Worm (Caenorhabditis elegans) whole organism, young adult: ENCODE measurements around the gene oma-1.

Source experiments
- B0035.1 ChIP-seq: sonication (generic microtip); optimal IDR thresholded peaks from 2 replicates; lab custom pipeline; 2016; ENCODE audit warnings: missing genetic modification characterization, mild to moderate bottlenecking, missing compliant biosample characterization, missing genotype, missing genetic modification reagents
- F22D6.2 ChIP-seq: sonication (generic microtip); optimal IDR thresholded peaks from 2 replicates; lab custom pipeline; 2016; ENCODE audit warnings: mild to moderate bottlenecking, missing genetic modification characterization, missing compliant biosample characterization
- F33H1.4 ChIP-seq: fragments of 200-800 bp; sonication (Bioruptor generic); IDR thresholded peaks from 2 replicates; pipeline ENCODE4 v1.3.6; 2022; ENCODE audit warnings: missing genetic modification reagents, missing genetic modification characterization, missing compliant biosample characterization
- F55B11.4 ChIP-seq: sonication (generic microtip); optimal IDR thresholded peaks from 2 replicates; lab custom pipeline; 2016; ENCODE audit warnings: missing compliant biosample characterization, missing genetic modification characterization, borderline replicate concordance; ENCODE audit not compliant: insufficient read depth
- F57A8.1 ChIP-seq: fragments of 200-800 bp; sonication (Bioruptor generic); optimal IDR thresholded peaks from 2 replicates; lab custom pipeline; 2018; ENCODE audit warnings: mild to moderate bottlenecking, missing genetic modification characterization, moderate library complexity, missing compliant biosample characterization
- F57C9.4 ChIP-seq: sonication (generic microtip); optimal IDR thresholded peaks from 2 replicates; lab custom pipeline; 2017; ENCODE audit warnings: mild to moderate bottlenecking, missing genetic modification characterization, missing compliant biosample characterization
- K11D2.4 ChIP-seq: fragments of 200-800 bp; sonication (Bioruptor generic); IDR thresholded peaks from 2 replicates; pipeline ENCODE4 v1.3.6; 2022; ENCODE audit warnings: missing genetic modification reagents, missing genetic modification characterization, missing compliant biosample characterization
- T26A5.8 ChIP-seq: sonication (generic microtip); optimal IDR thresholded peaks from 2 replicates; lab custom pipeline; 2016; ENCODE audit warnings: missing genetic modification characterization, missing compliant biosample characterization
- Y53F4B.3 ChIP-seq: fragments of 200-800 bp; sonication (Bioruptor generic); IDR thresholded peaks from 2 replicates; pipeline ENCODE4 v1.3.6; 2022; ENCODE audit warnings: missing genetic modification reagents, missing genetic modification characterization, missing compliant biosample characterization
- Y56A3A.18 ChIP-seq: fragments of 200-800 bp; sonication (Bioruptor generic); IDR thresholded peaks from 2 replicates; pipeline ENCODE4 v1.3.6; 2022; ENCODE audit warnings: missing genetic modification reagents, missing genetic modification characterization, missing compliant biosample characterization
- ama-1 ChIP-seq, 3 experiments: fragments of 150-350 bp in 1 of 3; sonication (generic microtip) in 2 of 3; optimal IDR thresholded peaks; 2 replicates each; lab custom pipeline; 2014 to 2018; ENCODE audit warnings: missing biosample characterization in 2 of 3, missing genetic modification characterization in 2 of 3, missing genetic modification reagents in 2 of 3
- attf-3 ChIP-seq: fragments of 200-800 bp; sonication (Bioruptor generic); conservative IDR thresholded peaks from 2 replicates; pipeline ENCODE4 v1.3.6; 2022; ENCODE audit warnings: missing genetic modification reagents, missing genetic modification characterization, missing compliant biosample characterization
- attf-6 ChIP-seq: fragments of 200-800 bp; sonication (Bioruptor generic); IDR thresholded peaks from 2 replicates; pipeline ENCODE4 v1.3.6; 2022; ENCODE audit warnings: missing genetic modification reagents, missing genetic modification characterization, missing compliant biosample characterization
- bed-2 ChIP-seq: fragments of 200-800 bp; sonication (Bioruptor generic); IDR thresholded peaks from 2 replicates; pipeline ENCODE4 v1.3.6; 2022; ENCODE audit warnings: missing genetic modification reagents, missing genetic modification characterization, missing compliant biosample characterization
- ceh-40 ChIP-seq: fragments of 200-800 bp; sonication (Bioruptor generic); IDR thresholded peaks from 2 replicates; pipeline ENCODE4 v1.3.6; 2022; ENCODE audit warnings: missing genetic modification characterization, missing compliant biosample characterization
- dpl-1 ChIP-seq: fragments of 150-350 bp; optimal IDR thresholded peaks from 2 replicates; lab custom pipeline; 2014; ENCODE audit warnings: missing biosample characterization, missing genetic modification reagents, missing genetic modification characterization
- efl-1 ChIP-seq: fragments of 150-350 bp; optimal IDR thresholded peaks from 2 replicates; lab custom pipeline; 2014; ENCODE audit warnings: missing biosample characterization, missing genetic modification reagents, missing genetic modification characterization
- fkh-3 ChIP-seq: sonication (generic microtip); optimal IDR thresholded peaks from 2 replicates; lab custom pipeline; 2016; ENCODE audit warnings: mild to moderate bottlenecking, missing genetic modification characterization, missing compliant biosample characterization
- him-1 ChIP-seq: sonication (generic microtip); optimal IDR thresholded peaks from 2 replicates; lab custom pipeline; 2016; ENCODE audit warnings: missing genotype, missing genetic modification reagents, missing genetic modification characterization, missing compliant biosample characterization
- hmg-20 ChIP-seq: fragments of 200-800 bp; sonication (Bioruptor generic); IDR thresholded peaks from 2 replicates; pipeline ENCODE4 v1.3.6; 2022; ENCODE audit warnings: missing genetic modification reagents, missing genetic modification characterization, missing compliant biosample characterization
- lin-26 ChIP-seq: fragments of 200-800 bp; sonication (Bioruptor generic); IDR thresholded peaks from 2 replicates; pipeline ENCODE4 v1.3.6; 2022; ENCODE audit warnings: missing genetic modification reagents, missing genetic modification characterization, missing compliant biosample characterization
- lin-35 ChIP-seq, 3 experiments: fragments of 150-350 bp in 2 of 3; sonication (generic microtip) in 1 of 3; optimal IDR thresholded peaks; 2 replicates each; lab custom pipeline; 2014 to 2018; ENCODE audit warnings: missing biosample characterization in 3 of 3, missing genetic modification characterization in 3 of 3, missing genetic modification reagents in 3 of 3
- lin-40 ChIP-seq: sonication (generic microtip); optimal IDR thresholded peaks from 2 replicates; lab custom pipeline; 2016; ENCODE audit warnings: missing genetic modification characterization, mild to moderate bottlenecking, missing compliant biosample characterization, missing genotype, missing genetic modification reagents
- lir-1 ChIP-seq: fragments of 200-800 bp; sonication (Bioruptor generic); conservative IDR thresholded peaks from 2 replicates; pipeline ENCODE4 v1.3.6; 2022; ENCODE audit warnings: missing genetic modification reagents, missing genetic modification characterization, missing compliant biosample characterization
- mcd-1 ChIP-seq: fragments of 200-800 bp; sonication (Bioruptor generic); IDR thresholded peaks from 2 replicates; pipeline ENCODE4 v1.3.6; 2022; ENCODE audit warnings: missing genetic modification reagents, missing genetic modification characterization, missing compliant biosample characterization
- nfyb-1 ChIP-seq: fragments of 200-800 bp; sonication (Bioruptor generic); IDR thresholded peaks from 2 replicates; pipeline ENCODE4 v1.3.6; 2022; ENCODE audit warnings: missing genetic modification reagents, missing genetic modification characterization, missing compliant biosample characterization
- nhr-120 ChIP-seq: fragments of 200-800 bp; sonication (Bioruptor generic); IDR thresholded peaks from 2 replicates; pipeline ENCODE4 v1.3.6; 2022; ENCODE audit warnings: missing genetic modification characterization, missing compliant biosample characterization
- nhr-27 ChIP-seq: fragments of 200-800 bp; sonication (Bioruptor generic); optimal IDR thresholded peaks from 2 replicates; lab custom pipeline; 2018; ENCODE audit warnings: mild to moderate bottlenecking, missing genetic modification characterization, moderate library complexity, missing compliant biosample characterization
- nhr-80 ChIP-seq: sonication (generic microtip); optimal IDR thresholded peaks from 2 replicates; lab custom pipeline; 2016; ENCODE audit warnings: missing genetic modification characterization, missing compliant biosample characterization
- nhr-90 ChIP-seq: sonication (generic microtip); optimal IDR thresholded peaks from 2 replicates; lab custom pipeline; 2016; ENCODE audit warnings: missing genotype, mild to moderate bottlenecking, missing genetic modification characterization, missing compliant biosample characterization
- sdz-38 ChIP-seq: sonication (generic microtip); optimal IDR thresholded peaks from 2 replicates; lab custom pipeline; 2016; ENCODE audit warnings: missing genotype, missing genetic modification characterization, missing compliant biosample characterization
- snpc-1.3 ChIP-seq: sonication (generic microtip); optimal IDR thresholded peaks from 2 replicates; lab custom pipeline; 2017; ENCODE audit warnings: missing genetic modification characterization, mild to moderate bottlenecking, missing compliant biosample characterization, antibody characterized with exemption, moderate library complexity, missing genotype, missing genetic modification reagents; ENCODE audit not compliant: insufficient read depth
- snpc-4 ChIP-seq, 5 experiments: fragments of 150-350 bp in 1 of 5; sonication (generic microtip) in 4 of 5; optimal IDR thresholded peaks; 2 replicates each; lab custom pipeline; 2014 to 2018; ENCODE audit warnings: missing genetic modification characterization in 5 of 5, missing biosample characterization in 3 of 5, antibody characterized with exemption in 2 of 5, mild to moderate bottlenecking in 2 of 5, missing compliant biosample characterization in 2 of 5, missing genotype in 2 of 5, moderate library complexity in 2 of 5, missing genetic modification reagents in 1 of 5
- unc-62 ChIP-seq: fragments of 150-350 bp; optimal IDR thresholded peaks from 2 replicates; lab custom pipeline; 2014; ENCODE audit warnings: missing biosample characterization, missing genetic modification reagents, missing genetic modification characterization
- zfh-2 ChIP-seq: fragments of 200-800 bp; sonication (Bioruptor generic); conservative IDR thresholded peaks from 2 replicates; pipeline ENCODE4 v1.3.6; 2022; ENCODE audit warnings: missing genetic modification reagents, missing genetic modification characterization, missing compliant biosample characterization
- zim-3 ChIP-seq: sonication (generic microtip); optimal IDR thresholded peaks from 2 replicates; lab custom pipeline; 2017; ENCODE audit warnings: mild to moderate bottlenecking, missing genetic modification characterization, moderate library complexity, missing compliant biosample characterization
- ztf-25 ChIP-seq: fragments of 200-800 bp; sonication (Bioruptor generic); IDR thresholded peaks from 2 replicates; pipeline ENCODE4 v1.3.6; 2022; ENCODE audit warnings: missing genetic modification reagents, missing genetic modification characterization, missing compliant biosample characterization
- ztf-26 ChIP-seq: sonication (generic microtip); optimal IDR thresholded peaks from 2 replicates; lab custom pipeline; 2017; ENCODE audit warnings: missing genetic modification characterization, missing compliant biosample characterization
- ztf-28 ChIP-seq: fragments of 200-800 bp; sonication (Bioruptor generic); IDR thresholded peaks from 2 replicates; pipeline ENCODE4 v1.3.6; 2022; ENCODE audit warnings: missing genetic modification reagents, missing genetic modification characterization, missing compliant biosample characterization

Gene oma-1

ce11 chrIV:8867562-8867961, 21.2 kb upstream of the oma-1 start:
- TF ChIP-seq F22D6.2, result no peak
- TF ChIP-seq lin-26 (GFP tag; lab: Robert Waterston, UW), result no peak
- peak; percentile 18 for TF ChIP-seq nhr-80 (tag; lab: Kevin White, UChicago)
- TF ChIP-seq nfyb-1 (GFP tag; lab: Robert Waterston, UW), result no peak
- TF ChIP-seq zim-3 (tag; lab: Kevin White, UChicago), result no peak
- TF ChIP-seq nhr-120 (GFP tag; lab: Robert Waterston, UW), result no peak
- TF ChIP-seq zfh-2 (GFP tag; lab: Robert Waterston, UW), result no peak
- TF ChIP-seq, all 124 proteins: peak for 1

- TF ChIP-seq hmg-20 (GFP tag; lab: Robert Waterston, UW), result no peak
- no peak for TF ChIP-seq snpc-4 (GFP tag; optimal IDR thresholded peaks at IDR 0.05; lab: Kevin White, UChicago)
- no peak for TF ChIP-seq snpc-4 (tag; optimal IDR thresholded peaks at IDR 0.05; lab: Kevin White, UChicago)
- TF ChIP-seq lin-35 (GFP tag; optimal IDR thresholded peaks at IDR 0.05; lab: Kevin White, UChicago), result peak in 1 of 3 experiments; percentile 86
- peak; percentile 94 for TF ChIP-seq attf-3 (GFP tag; lab: Robert Waterston, UW)
- peak; percentile 71 for TF ChIP-seq dpl-1
- no peak for TF ChIP-seq F33H1.4 (GFP tag; lab: Robert Waterston, UW)
- TF ChIP-seq efl-1 (GFP tag; lab: Kevin White, UChicago), result peak; percentile 85
Observed at ce11 chrIV:8869624-8870023, 19.2 kb upstream of the oma-1 start, which contains the start of gene npp-23. TSS of gene npp-23 (minus strand) at chrIV:8869679.

DNA sequence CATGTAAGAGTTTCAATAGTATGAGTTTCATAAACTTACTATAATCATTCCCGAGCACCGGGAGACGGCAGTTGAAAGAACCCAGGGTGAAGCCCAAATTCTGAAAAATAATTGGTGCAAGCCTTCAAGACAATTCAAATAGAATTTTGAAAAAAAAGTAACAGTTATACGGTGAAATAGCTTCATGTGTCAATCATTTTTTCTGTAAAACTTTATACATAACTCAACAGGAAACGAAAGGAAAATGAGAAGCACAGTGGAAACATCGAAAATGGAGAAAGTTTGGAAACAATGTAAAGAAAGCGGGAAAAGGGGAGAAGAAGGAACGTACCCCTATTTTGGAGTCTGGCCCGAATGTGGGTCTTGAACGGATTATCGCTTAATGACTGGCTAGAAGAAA, 15.8 kb upstream of the oma-1 start, which contains the start of gene C09G9.3:
Gene C09G9.3 (minus strand): TSS at position 101 of the 400 bp plus-strand sequence.
- no peak for TF ChIP-seq lir-1
- TF ChIP-seq lin-26 (GFP tag; lab: Robert Waterston, UW), result no peak
- TF ChIP-seq snpc-1.3, result no peak
- TF ChIP-seq mcd-1, result no peak
- TF ChIP-seq bed-2, result no peak
- no peak for TF ChIP-seq nhr-27
- no peak for TF ChIP-seq nhr-90 (tag; lab: Kevin White, UChicago)

- TF ChIP-seq ceh-40 (GFP tag; lab: Robert Waterston, UW), result no peak
- TF ChIP-seq ama-1 (optimal IDR thresholded peaks at IDR 0.05; lab: Kevin White, UChicago), result no peak
- TF ChIP-seq ama-1 (GFP tag; optimal IDR thresholded peaks at IDR 0.05; lab: Kevin White, UChicago), result no peak
- TF ChIP-seq, all 124 proteins: peak for 0
Observed at ce11 chrIV:8873847-8874246, 14.9 kb upstream of the oma-1 start, which contains the start of gene hdl-2. TSS of gene hdl-2 (plus strand) at chrIV:8874147.

ce11 chrIV:8879810-8880209, 9.0 kb upstream of the oma-1 start, which contains the start of gene npax-4:
TSS of gene npax-4 (minus strand) at chrIV:8879910.
- TF ChIP-seq nhr-27 (no peak), F57C9.4 (tag; lab: Kevin White, UChicago) (no peak), ztf-26 (no peak), sdz-38 (tag; lab: Kevin White, UChicago) (no peak), unc-62 (GFP tag; lab: Kevin White, UChicago) (no peak), F57A8.1 (no peak), nhr-90 (tag; lab: Kevin White, UChicago) (no peak), B0035.1 (tag; lab: Kevin White, UChicago) (no peak), ztf-25 (GFP tag; lab: Robert Waterston, UW) (no peak), Y56A3A.18 (GFP tag; lab: Robert Waterston, UW) (no peak), K11D2.4 (GFP tag; lab: Robert Waterston, UW) (no peak), him-1 (no peak), fkh-3 (no peak), bed-2 (no peak), Y53F4B.3 (GFP tag; lab: Robert Waterston, UW) (no peak), ztf-28 (GFP tag; lab: Robert Waterston, UW) (no peak), T26A5.8 (tag; lab: Kevin White, UChicago) (no peak), attf-6 (no peak), F55B11.4 (no peak), lin-40 (tag; lab: Kevin White, UChicago) (no peak)
